Fruit fly (Drosophila melanogaster): ENCODE measurements around the gene CG1316.

The CG1316 gene

dm6 chr3L:4239442-4240322, 44.0 kb upstream of the CG1316 start, which contains the start of gene Sqor (continued):
- TF ChIP-seq Vsx1 (GFP tag; optimal IDR thresholded peaks at IDR 0.05) = no peak
- TF ChIP-seq D (optimal IDR thresholded peaks at IDR 0.05) = no peak
- peak; percentile 37 for TF ChIP-seq D (GFP tag; optimal IDR thresholded peaks at IDR 0.05)
- peak; percentile 73 for TF ChIP-seq Camta (GFP tag; optimal IDR thresholded peaks at IDR 0.05)
- TF ChIP-seq Dll (GFP tag; IDR thresholded peaks at IDR 0.05; ENCODE audit: partially characterized antibody) = no peak
- TF ChIP-seq CG42726 (GFP tag; IDR thresholded peaks at IDR 0.05; ENCODE audit: partially characterized antibody) = no peak
- peak; percentile 85 for TF ChIP-seq CG32532 (GFP tag; IDR thresholded peaks at IDR 0.05)
- TF ChIP-seq kah (GFP tag; optimal IDR thresholded peaks at IDR 0.05) = peak; percentile 44
- peak; percentile 87 for TF ChIP-seq CG9727 (GFP tag; optimal IDR thresholded peaks at IDR 0.05)
- peak; percentile 95 for TF ChIP-seq CG7556 (GFP tag; optimal IDR thresholded peaks at IDR 0.05)
- peak; percentile 59 for TF ChIP-seq CG8290 (GFP tag; optimal IDR thresholded peaks at IDR 0.05)
- TF ChIP-seq CG8290 (tag; optimal IDR thresholded peaks at IDR 0.05) = peak; percentile 34 to 97
- TF ChIP-seq tx (GFP tag; optimal IDR thresholded peaks at IDR 0.05) = peak; percentile 67
- TF ChIP-seq prd (optimal IDR thresholded peaks at IDR 0.05) = no peak
- peak; percentile 73 for TF ChIP-seq prd (GFP tag; IDR thresholded peaks at IDR 0.05)
- TF ChIP-seq Mrtf (GFP tag; IDR thresholded peaks at IDR 0.05) = peak; percentile 74
- TF ChIP-seq Spps (tag; optimal IDR thresholded peaks at IDR 0.05) = no peak
- TF ChIP-seq CG17385 (GFP tag; optimal IDR thresholded peaks at IDR 0.05) = peak; percentile 83
- TF ChIP-seq grau (tag; optimal IDR thresholded peaks at IDR 0.05) = peak; percentile 99
- TF ChIP-seq CG7745 (tag; optimal IDR thresholded peaks at IDR 0.05) = no peak
- peak; percentile 83 for TF ChIP-seq CG6854 (GFP tag; optimal IDR thresholded peaks at IDR 0.05)
- TF ChIP-seq mam (GFP tag; optimal IDR thresholded peaks at IDR 0.05) = peak; percentile 90
- peak; percentile 64; the same call in 1 of the 2 replicates for TF ChIP-seq Awh (GFP tag; IDR thresholded peaks at IDR 0.05)
- peak; percentile 85 for TF ChIP-seq CHES-1-like (GFP tag; optimal IDR thresholded peaks at IDR 0.05)
- peak; percentile 71; the same call in 1 of the 2 replicates for TF ChIP-seq CG16779 (GFP tag; IDR thresholded peaks at IDR 0.05)
- TF ChIP-seq Ets65A (GFP tag) = peak; percentile 95
- peak; percentile 28 for TF ChIP-seq Sry-δ (GFP tag; optimal IDR thresholded peaks at IDR 0.05)
- peak; percentile 17 for TF ChIP-seq CG8359 (GFP tag; optimal IDR thresholded peaks at IDR 0.05; ENCODE audit: borderline replicate concordance)
- no peak for TF ChIP-seq nau (GFP tag; optimal IDR thresholded peaks at IDR 0.05)
- TF ChIP-seq CG16815 (GFP tag; optimal IDR thresholded peaks at IDR 0.05) = peak; percentile 77
- peak; percentile 62 for TF ChIP-seq CG6272 (GFP tag; IDR thresholded peaks at IDR 0.05)
- TF ChIP-seq Six4 (GFP tag; optimal IDR thresholded peaks at IDR 0.05) = peak; percentile 32
- peak; percentile 77 for TF ChIP-seq tgo (GFP tag; IDR thresholded peaks at IDR 0.05)
- TF ChIP-seq Deaf1 (tag; optimal IDR thresholded peaks at IDR 0.05) = peak; percentile 55
- peak; percentile 85 for TF ChIP-seq so (GFP tag; IDR thresholded peaks at IDR 0.05)
- no peak for TF ChIP-seq CG10959 (GFP tag; IDR thresholded peaks at IDR 0.05)
- peak; percentile 94 for TF ChIP-seq CG2678 (tag; optimal IDR thresholded peaks at IDR 0.05)
- peak; percentile 90 for TF ChIP-seq pho (GFP tag; optimal IDR thresholded peaks at IDR 0.05)
- peak; percentile 78 for TF ChIP-seq CG10462 (GFP tag; optimal IDR thresholded peaks at IDR 0.05)
- peak; percentile 44 for TF ChIP-seq B-H1 (GFP tag; IDR thresholded peaks at IDR 0.05)
- TF ChIP-seq unpg (GFP tag; optimal IDR thresholded peaks at IDR 0.05) = peak; percentile 86
- peak; percentile 85 for TF ChIP-seq CG13894 (tag; optimal IDR thresholded peaks at IDR 0.05)
- peak; percentile 86 for TF ChIP-seq fd3F (GFP tag; optimal IDR thresholded peaks at IDR 0.05)
- TF ChIP-seq Meics (GFP tag; optimal IDR thresholded peaks at IDR 0.05) = peak; percentile 92
- peak; percentile 54 for TF ChIP-seq tin (GFP tag; optimal IDR thresholded peaks at IDR 0.05)
- TF ChIP-seq Poxn (GFP tag; IDR thresholded peaks at IDR 0.05) = peak; percentile 61
- TF ChIP-seq Sox102F (GFP tag; optimal IDR thresholded peaks at IDR 0.05) = peak; percentile 89
- TF ChIP-seq CG15479 (GFP tag; optimal IDR thresholded peaks at IDR 0.05) = no peak
- peak; percentile 89 to 95 for TF ChIP-seq Hr51 (GFP tag; optimal IDR thresholded peaks at IDR 0.05)
